Worm (Caenorhabditis elegans) whole organism, L3 larva: ENCODE results near the gene Y53F4B.18.

Experiments
- ama-1 ChIP-seq: fragments of 150-350 bp; optimal IDR thresholded peaks from 2 replicates; lab custom pipeline; 2018
- ceh-82 ChIP-seq: fragments of 150-350 bp; optimal IDR thresholded peaks from 2 replicates; lab custom pipeline; 2014; ENCODE audit warnings: missing biosample characterization, missing genetic modification characterization
- fos-1 ChIP-seq: fragments of 150-350 bp; optimal IDR thresholded peaks from 2 replicates; lab custom pipeline; 2014; ENCODE audit warnings: missing biosample characterization, missing genetic modification characterization
- hmg-11 ChIP-seq: sonication (generic microtip); optimal IDR thresholded peaks from 2 replicates; lab custom pipeline; 2016; ENCODE audit warnings: missing genetic modification characterization, missing compliant biosample characterization
- skn-1 ChIP-seq: fragments of 150-350 bp; optimal IDR thresholded peaks from 2 replicates; lab custom pipeline; 2014; ENCODE audit warnings: missing biosample characterization, missing genetic modification characterization
- snpc-4 ChIP-seq: fragments of 150-350 bp; optimal IDR thresholded peaks from 2 replicates; lab custom pipeline; 2014; ENCODE audit warnings: missing biosample characterization, missing genetic modification characterization
- unc-62 ChIP-seq: fragments of 150-350 bp; sonication (generic microtip); optimal IDR thresholded peaks from 4 replicates; lab custom pipeline; 2014; ENCODE audit warnings: missing biosample characterization, missing genetic modification reagents, missing genetic modification characterization

DNA sequence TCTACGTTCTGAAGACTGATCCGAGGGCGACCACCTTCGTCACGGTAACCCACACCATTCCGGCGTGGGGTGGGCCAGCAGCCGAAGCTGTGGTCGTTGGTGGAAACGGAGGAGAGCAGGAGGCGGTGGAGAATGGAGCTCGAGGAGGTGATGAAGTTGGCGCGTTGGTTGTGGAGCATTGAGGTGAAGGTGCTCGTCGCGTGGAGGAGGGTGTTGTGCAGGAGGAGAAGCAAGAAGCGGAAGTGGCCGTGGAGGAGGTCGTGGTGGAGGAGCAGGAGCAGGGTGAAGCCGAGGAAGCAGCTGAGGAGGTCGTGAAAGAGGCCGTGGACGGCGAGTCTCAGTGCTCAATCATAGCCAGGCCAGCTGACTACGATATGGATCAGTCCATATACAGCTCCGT, 13.2 kb downstream of the Y53F4B.18 start, which contains the start of gene Y53F4B.17:
- no peak for TF ChIP-seq fos-1 (tag; lab: Kevin White, UChicago)
- TF ChIP-seq hmg-11 (tag; lab: Kevin White, UChicago) = no peak
- TF ChIP-seq unc-62 (GFP tag; lab: Kevin White, UChicago) = no peak
- TF ChIP-seq snpc-4 (tag; lab: Kevin White, UChicago) = no peak
- TF ChIP-seq skn-1 = no peak
- no peak for TF ChIP-seq ama-1 (lab: Kevin White, UChicago)
- TF ChIP-seq ceh-82 (tag; lab: Kevin White, UChicago) = no peak
